Worm (Caenorhabditis elegans): ENCODE results near the gene F10E9.4.

DNA sequence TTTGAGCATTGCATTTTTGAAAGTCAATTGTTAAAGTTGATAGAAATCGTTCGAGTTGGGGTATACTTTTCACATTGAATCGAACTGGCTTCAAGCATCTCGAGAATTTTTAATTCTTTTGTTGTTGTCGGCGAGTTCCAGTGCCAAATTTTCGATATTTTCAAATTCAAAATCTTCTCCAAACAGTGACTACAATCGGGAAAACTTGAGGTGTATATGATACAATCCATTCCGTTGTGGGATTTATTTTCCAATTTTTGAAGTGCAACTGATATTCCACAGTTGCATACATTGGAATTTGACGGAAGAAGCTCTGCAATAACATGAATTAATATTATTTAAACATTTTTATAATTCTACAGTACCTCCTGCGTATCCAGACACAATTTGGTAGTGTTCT, 2.5 kb upstream of the F10E9.4 start:
- no peak for TF ChIP-seq pha-4 (GFP tag; IDR thresholded peaks at IDR 0.05)
- TF ChIP-seq pha-4 (tag; optimal IDR thresholded peaks at IDR 0.05) = no peak
- TF ChIP-seq ceh-44 (GFP tag; IDR thresholded peaks at IDR 0.05) = no peak
- no peak for TF ChIP-seq lin-39 (tag; optimal IDR thresholded peaks at IDR 0.05)
- no peak for TF ChIP-seq gei-8 (GFP tag; optimal IDR thresholded peaks at IDR 0.05)
- TF ChIP-seq unc-62 (GFP tag; optimal IDR thresholded peaks at IDR 0.05 in 1 of 2) = peak in 1 of 2 experiments; percentile 87
- no peak for TF ChIP-seq unc-62 (tag; optimal IDR thresholded peaks at IDR 0.05)
- TF ChIP-seq ceh-28 (tag; optimal IDR thresholded peaks at IDR 0.05) = no peak

Data from whole organism, L4 larva.